Fruit fly (Drosophila melanogaster): ENCODE measurements around the gene CG1316.

Gene CG1316

DNA sequence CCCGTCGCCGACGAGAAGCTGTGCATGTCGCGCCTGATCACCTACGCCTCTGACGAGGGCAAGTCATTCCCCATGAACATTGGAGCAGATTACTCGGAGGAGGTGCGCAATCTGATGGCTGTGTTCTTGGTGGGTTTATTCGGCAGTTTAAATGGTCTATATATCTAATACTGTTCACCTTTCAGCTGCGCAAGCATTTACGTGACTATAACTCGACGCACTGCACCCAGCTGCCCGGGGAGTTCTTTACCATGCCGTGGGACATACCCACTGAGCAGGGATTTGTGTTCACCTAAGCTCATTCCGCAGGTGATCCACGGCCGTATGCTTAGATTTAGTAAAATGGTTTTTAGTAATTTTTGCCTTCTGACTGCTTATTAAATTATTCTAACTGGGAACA is 22.5 kb upstream of the CG1316 start:
- TF ChIP-seq sens (GFP tag) = peak; percentile 51
- no peak for TF ChIP-seq rib (GFP tag; IDR thresholded peaks at IDR 0.05)
- TF ChIP-seq Med (GFP tag) = peak; percentile 50

DNA sequence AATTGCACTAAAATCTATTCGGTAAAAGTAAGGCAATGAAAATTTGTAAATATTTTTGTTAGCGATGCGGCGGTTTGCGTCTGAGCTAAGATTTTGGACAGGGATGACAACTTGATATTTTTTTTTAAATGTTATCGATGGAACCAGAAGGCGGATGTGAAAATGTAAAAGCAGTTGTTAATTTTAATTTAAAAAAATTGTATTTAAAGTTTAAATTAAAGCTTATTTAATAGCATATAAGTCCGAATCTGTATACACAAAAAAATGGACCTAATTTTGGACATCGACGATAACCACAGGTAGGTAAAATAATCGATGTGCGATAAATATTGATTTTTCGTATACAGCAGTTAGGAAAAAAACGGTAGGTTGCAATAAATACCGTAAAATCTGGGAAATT is 21.3 kb upstream of the CG1316 start, which contains the start of the genes CG11586 and VhaM9.7-a:
Gene CG11586, minus strand, starts transcription at position 87 of the 400 bp plus-strand sequence.
Gene VhaM9.7-a, plus strand, starts transcription at position 322 of the 400 bp plus-strand sequence.
- TF ChIP-seq vnd (GFP tag; IDR thresholded peaks at IDR 0.05; ENCODE audit: partially characterized antibody) (peak; percentile 64; the same call in 2 of the 3 replicates), MBD-R2 (GFP tag; IDR thresholded peaks at IDR 0.05) (peak; percentile 80), Dip2 (GFP tag; IDR thresholded peaks at IDR 0.05) (no peak), HLH3B (GFP tag; IDR thresholded peaks at IDR 0.05) (no peak), tio (GFP tag; optimal IDR thresholded peaks at IDR 0.05) (no peak), Hr39 (optimal IDR thresholded peaks at IDR 0.05) (no peak), CG2120 (GFP tag; optimal IDR thresholded peaks at IDR 0.05) (peak; percentile 17), phol (tag; optimal IDR thresholded peaks at IDR 0.05) (peak; percentile 55), CG12219 (GFP tag; optimal IDR thresholded peaks at IDR 0.05) (no peak), BtbVII (GFP tag; optimal IDR thresholded peaks at IDR 0.05) (no peak), cwo (GFP tag; optimal IDR thresholded peaks at IDR 0.05) (no peak), Xbp1 (GFP tag; optimal IDR thresholded peaks at IDR 0.05) (peak; percentile 41), Drgx (GFP tag; IDR thresholded peaks at IDR 0.05) (no peak), CG4617 (GFP tag; optimal IDR thresholded peaks at IDR 0.05; ENCODE audit: borderline replicate concordance) (peak; percentile 64), sd (tag; optimal IDR thresholded peaks at IDR 0.05) (peak; percentile 21), Xrp1 (GFP tag; IDR thresholded peaks at IDR 0.05) (no peak; the same call in 1 of the 2 replicates), tna (GFP tag; IDR thresholded peaks at IDR 0.05; ENCODE audit: partially characterized antibody) (peak; percentile 45; the same call in 1 of the 2 replicates), CG31388 (GFP tag; optimal IDR thresholded peaks at IDR 0.05) (peak; percentile 13), CG5245 (GFP tag; optimal IDR thresholded peaks at IDR 0.05) (no peak), BEAF-32 (GFP tag; optimal IDR thresholded peaks at IDR 0.05) (peak; percentile 66), ewg (GFP tag; optimal IDR thresholded peaks at IDR 0.05) (peak; percentile 8), CG30403 (GFP tag; optimal IDR thresholded peaks at IDR 0.05) (peak; percentile 6), CG2116 (GFP tag; optimal IDR thresholded peaks at IDR 0.05) (peak; percentile 88), E2f2 (GFP tag; IDR thresholded peaks at IDR 0.05) (peak; percentile 60), pfk (GFP tag; optimal IDR thresholded peaks at IDR 0.05) (peak; percentile 0), sens (GFP tag) (peak; percentile 74), row (GFP tag; IDR thresholded peaks at IDR 0.05) (peak; percentile 51), onecut (GFP tag; IDR thresholded peaks at IDR 0.05) (peak; percentile 100), Gsc (GFP tag; IDR thresholded peaks at IDR 0.05) (no peak), CG7987 (GFP tag; optimal IDR thresholded peaks at IDR 0.05) (no peak), CG8290 (GFP tag; optimal IDR thresholded peaks at IDR 0.05) (peak; percentile 40), CG8290 (tag; optimal IDR thresholded peaks at IDR 0.05) (no peak), CG1832 (GFP tag; optimal IDR thresholded peaks at IDR 0.05) (no peak), Sin3A (optimal IDR thresholded peaks at IDR 0.05) (peak; percentile 19), CG17385 (GFP tag; optimal IDR thresholded peaks at IDR 0.05) (no peak), Taf1 (GFP tag; IDR thresholded peaks at IDR 0.05) (no peak), CG13424 (tag; optimal IDR thresholded peaks at IDR 0.05) (no peak), unc-4 (GFP tag; IDR thresholded peaks at IDR 0.05; ENCODE audit: partially characterized antibody) (peak; percentile 62), sens-2 (GFP tag; IDR thresholded peaks at IDR 0.05) (no peak), tgo (GFP tag; IDR thresholded peaks at IDR 0.05) (no peak), Mes4 (GFP tag; optimal IDR thresholded peaks at IDR 0.05) (no peak), Dll (GFP tag; IDR thresholded peaks at IDR 0.05; ENCODE audit: partially characterized antibody) (peak; percentile 78), CG18599 (GFP tag; optimal IDR thresholded peaks at IDR 0.05) (no peak), CG30020 (tag; optimal IDR thresholded peaks at IDR 0.05) (peak; percentile 34), CG8388 (GFP tag; optimal IDR thresholded peaks at IDR 0.05) (peak; percentile 20), CG7839 (tag; optimal IDR thresholded peaks at IDR 0.05) (peak; percentile 26), Vsx1 (GFP tag; optimal IDR thresholded peaks at IDR 0.05) (peak; percentile 21), hbn (GFP tag; IDR thresholded peaks at IDR 0.05; ENCODE audit: partially characterized antibody) (peak; percentile 69)
